Fruit fly (Drosophila melanogaster) whole organism, embryonic: ENCODE measurements around the gene peb.
A peak's percentile ranks its signal among the peaks of the same experiment; 100 is the strongest.

Source experiments
- Aef1 ChIP-seq: fragments of 200-800 bp; sonication (Bioruptor generic); IDR thresholded peaks from 3 replicates; pipeline ENCODE4 v1.3.6; 2022; ENCODE audit warnings: missing biosample characterization, missing genetic modification characterization
- Bteb2 ChIP-seq: fragments of 200-800 bp; sonication (Bioruptor generic); optimal IDR thresholded peaks from 2 replicates; lab custom pipeline; 2016; ENCODE audit warnings: missing biosample characterization, missing genetic modification characterization
- CG10274 ChIP-seq: fragments of 200-800 bp; sonication (Bioruptor generic); optimal IDR thresholded peaks from 3 replicates; lab custom pipeline; 2017; ENCODE audit warnings: missing biosample characterization, mild to moderate bottlenecking, missing genetic modification characterization
- CG10431 ChIP-seq: fragments of 200-800 bp; sonication (Bioruptor generic); optimal IDR thresholded peaks from 3 replicates; lab custom pipeline; 2018; ENCODE audit warnings: missing biosample characterization, mild to moderate bottlenecking, missing genetic modification characterization
- CG11093 ChIP-seq: fragments of 200-800 bp; sonication (Bioruptor generic); IDR thresholded peaks from 3 replicates; pipeline ENCODE4 v1.3.6; 2022; ENCODE audit warnings: missing biosample characterization, missing genetic modification characterization
- CG12744 ChIP-seq: fragments of 200-800 bp; sonication (Bioruptor generic); optimal IDR thresholded peaks from 2 replicates; lab custom pipeline; 2016; ENCODE audit warnings: missing biosample characterization, missing genetic modification characterization
- CG1529 ChIP-seq: fragments of 200-800 bp; sonication (Bioruptor generic); optimal IDR thresholded peaks from 3 replicates; lab custom pipeline; 2018; ENCODE audit warnings: missing biosample characterization, missing genetic modification characterization
- CG1602 ChIP-seq: fragments of 200-800 bp; sonication (Bioruptor generic); optimal IDR thresholded peaks from 3 replicates; lab custom pipeline; 2016; ENCODE audit warnings: missing biosample characterization, missing genetic modification characterization
- CG1603 ChIP-seq: fragments of 200-800 bp; sonication (Bioruptor generic); optimal IDR thresholded peaks from 2 replicates; lab custom pipeline; 2019; ENCODE audit warnings: missing biosample characterization, mild to moderate bottlenecking, missing genetic modification characterization, moderate library complexity
- CG17186 ChIP-seq: fragments of 200-800 bp; sonication (Bioruptor generic); optimal IDR thresholded peaks from 3 replicates; lab custom pipeline; 2017; ENCODE audit warnings: missing biosample characterization, missing genetic modification reagents, missing genetic modification characterization
- CG17328 ChIP-seq: fragments of 200-800 bp; sonication (Bioruptor generic); IDR thresholded peaks from 2 replicates; pipeline ENCODE4 v1.3.6; 2022; ENCODE audit warnings: missing biosample characterization, missing genetic modification characterization
- CG1792 ChIP-seq: fragments of 200-800 bp; sonication (Bioruptor generic); optimal IDR thresholded peaks from 2 replicates; lab custom pipeline; 2016; ENCODE audit warnings: missing biosample characterization, missing genetic modification characterization
- CG18262 ChIP-seq: fragments of 200-800 bp; optimal IDR thresholded peaks from 3 replicates; lab custom pipeline; 2019; ENCODE audit warnings: missing biosample characterization, mild to moderate bottlenecking, missing genetic modification characterization, moderate library complexity
- CG2199 ChIP-seq: fragments of 200-800 bp; sonication (Bioruptor generic); IDR thresholded peaks from 3 replicates; pipeline ENCODE4 v1.3.6; 2022; ENCODE audit warnings: missing biosample characterization, missing genetic modification characterization
- CG30020 ChIP-seq: fragments of 200-800 bp; optimal IDR thresholded peaks from 2 replicates; lab custom pipeline; 2019; ENCODE audit warnings: missing biosample characterization, mild to moderate bottlenecking, missing genetic modification characterization, moderate library complexity
- CG31224 ChIP-seq: fragments of 200-800 bp; sonication (Bioruptor generic); IDR thresholded peaks from 2 replicates; pipeline ENCODE4 v1.3.6; 2022; ENCODE audit warnings: missing biosample characterization, missing genetic modification characterization
- CG32772 ChIP-seq: fragments of 200-800 bp; sonication (Bioruptor generic); IDR thresholded peaks from 2 replicates; pipeline ENCODE4 v1.3.6; 2022; ENCODE audit warnings: missing biosample characterization, missing genetic modification characterization
- CG3847 ChIP-seq: fragments of 200-800 bp; sonication (Bioruptor generic); IDR thresholded peaks from 2 replicates; pipeline ENCODE4 v1.3.6; 2022; ENCODE audit warnings: missing biosample characterization, missing genetic modification characterization
- CG4820 ChIP-seq: fragments of 200-800 bp; sonication (Bioruptor generic); optimal IDR thresholded peaks from 3 replicates; lab custom pipeline; 2016; ENCODE audit warnings: missing biosample characterization, missing genetic modification characterization
- CG6854 ChIP-seq: fragments of 200-800 bp; sonication (Bioruptor generic); optimal IDR thresholded peaks from 3 replicates; lab custom pipeline; 2017; ENCODE audit warnings: missing biosample characterization, mild to moderate bottlenecking, missing genetic modification characterization
- CG7556 ChIP-seq: fragments of 200-800 bp; sonication (Bioruptor generic); optimal IDR thresholded peaks from 2 replicates; lab custom pipeline; 2017; ENCODE audit warnings: missing biosample characterization, mild to moderate bottlenecking, missing genetic modification characterization
- CG7786 ChIP-seq: fragments of 200-800 bp; sonication (Bioruptor generic); optimal IDR thresholded peaks from 2 replicates; lab custom pipeline; 2016; ENCODE audit warnings: missing biosample characterization, missing genetic modification characterization
- Fer1 ChIP-seq: fragments of 200-800 bp; sonication (Bioruptor generic); optimal IDR thresholded peaks from 2 replicates; lab custom pipeline; 2017; ENCODE audit warnings: missing biosample characterization, mild to moderate bottlenecking, missing genetic modification characterization
- GATAe ChIP-seq: fragments of 200-800 bp; sonication (Bioruptor generic); conservative IDR thresholded peaks from 2 replicates; pipeline ENCODE4 v1.3.6; 2022; ENCODE audit warnings: missing biosample characterization, missing genetic modification characterization
- Gsc ChIP-seq: fragments of 200-800 bp; sonication (Bioruptor generic); IDR thresholded peaks from 2 replicates; pipeline ENCODE4 v1.3.6; 2022; ENCODE audit warnings: missing biosample characterization, missing genetic modification characterization
- HLH54F ChIP-seq: fragments of 200-800 bp; sonication (Bioruptor generic); optimal IDR thresholded peaks from 3 replicates; lab custom pipeline; 2016; ENCODE audit warnings: missing biosample characterization, missing genetic modification characterization
- Hr3 ChIP-seq: fragments of 200-800 bp; sonication (Bioruptor generic); optimal IDR thresholded peaks from 3 replicates; lab custom pipeline; 2016; ENCODE audit warnings: missing biosample characterization, missing genetic modification characterization
- Lim3 ChIP-seq: fragments of 200-800 bp; sonication (Bioruptor generic); IDR thresholded peaks from 2 replicates; pipeline ENCODE4 v1.3.6; 2022; ENCODE audit warnings: missing biosample characterization, missing genetic modification characterization
- Nf-YA ChIP-seq: fragments of 200-800 bp; sonication (Bioruptor generic); IDR thresholded peaks from 2 replicates; pipeline ENCODE4 v1.3.6; 2022; ENCODE audit warnings: missing biosample characterization, missing genetic modification characterization
- Ptx1 ChIP-seq: fragments of 200-800 bp; sonication (Bioruptor generic); IDR thresholded peaks from 2 replicates; pipeline ENCODE4 v1.3.6; 2022; ENCODE audit warnings: missing biosample characterization, missing genetic modification characterization
- Six4 ChIP-seq: fragments of 200-800 bp; sonication (Bioruptor generic); optimal IDR thresholded peaks from 2 replicates; lab custom pipeline; 2016; ENCODE audit warnings: missing biosample characterization, missing genetic modification characterization
- Spps ChIP-seq: fragments of 200-800 bp; sonication (Bioruptor generic); optimal IDR thresholded peaks from 2 replicates; lab custom pipeline; 2018; ENCODE audit warnings: missing biosample characterization, mild to moderate bottlenecking, missing genetic modification characterization
- TFAM ChIP-seq: fragments of 200-800 bp; sonication (Bioruptor generic); optimal IDR thresholded peaks from 2 replicates; lab custom pipeline; 2017; ENCODE audit warnings: missing biosample characterization, missing genetic modification characterization, inconsistent platforms
- Taf1 ChIP-seq: fragments of 200-800 bp; sonication (Bioruptor generic); IDR thresholded peaks from 2 replicates; pipeline ENCODE4 v1.3.6; 2022; ENCODE audit warnings: missing biosample characterization, missing genetic modification characterization
- Xrp1 ChIP-seq: fragments of 200-800 bp; sonication (Bioruptor generic); IDR thresholded peaks from 2 replicates; pipeline ENCODE4 v1.3.6; 2022; ENCODE audit warnings: missing biosample characterization, missing genetic modification characterization
- al ChIP-seq: fragments of 200-800 bp; sonication (Bioruptor generic); IDR thresholded peaks from 2 replicates; pipeline ENCODE4 v1.3.6; 2022; ENCODE audit warnings: missing biosample characterization, missing genetic modification characterization
- aop ChIP-seq: fragments of 200-800 bp; sonication (Bioruptor generic); IDR thresholded peaks from 2 replicates; pipeline ENCODE4 v1.3.6; 2022; ENCODE audit warnings: missing biosample characterization, missing genetic modification characterization
- ara ChIP-seq: fragments of 200-800 bp; sonication (Bioruptor generic); IDR thresholded peaks from 2 replicates; pipeline ENCODE4 v1.3.6; 2022; ENCODE audit warnings: missing biosample characterization, missing genetic modification characterization
- bab2 ChIP-seq: fragments of 200-800 bp; sonication (Bioruptor generic); optimal IDR thresholded peaks from 2 replicates; lab custom pipeline; 2016; ENCODE audit warnings: missing biosample characterization, missing genetic modification characterization
- cwo ChIP-seq: fragments of 200-800 bp; sonication (Bioruptor generic); optimal IDR thresholded peaks from 3 replicates; lab custom pipeline; 2017; ENCODE audit warnings: missing biosample characterization, missing genetic modification characterization, mild to moderate bottlenecking, moderate library complexity, missing genetic modification reagents
- fd102C ChIP-seq: fragments of 200-800 bp; sonication (Bioruptor generic); optimal IDR thresholded peaks from 2 replicates; lab custom pipeline; 2018; ENCODE audit warnings: missing biosample characterization, mild to moderate bottlenecking, missing genetic modification characterization, moderate library complexity
- hb ChIP-seq: fragments of 200-800 bp; sonication (Bioruptor generic); IDR thresholded peaks from 3 replicates; pipeline ENCODE4 v1.3.6; 2022; ENCODE audit warnings: missing biosample characterization, missing genetic modification characterization; ENCODE audit not compliant: partially characterized antibody
- lbe ChIP-seq: fragments of 200-800 bp; sonication (Bioruptor generic); optimal IDR thresholded peaks from 2 replicates; lab custom pipeline; 2016; ENCODE audit warnings: missing biosample characterization, mild to moderate bottlenecking, missing genetic modification characterization
- p53 ChIP-seq: fragments of 200-800 bp; sonication (Bioruptor generic); optimal IDR thresholded peaks from 2 replicates; lab custom pipeline; 2016; ENCODE audit warnings: missing biosample characterization, missing genetic modification characterization
- psq ChIP-seq: fragments of 200-800 bp; sonication (Bioruptor generic); optimal IDR thresholded peaks from 2 replicates; lab custom pipeline; 2017; ENCODE audit warnings: missing biosample characterization, missing genetic modification characterization
- pzg ChIP-seq: fragments of 200-800 bp; sonication (Bioruptor generic); optimal IDR thresholded peaks from 3 replicates; lab custom pipeline; 2018; ENCODE audit warnings: missing biosample characterization, mild to moderate bottlenecking, missing genetic modification characterization, moderate library complexity
- slp2 ChIP-seq: fragments of 200-800 bp; sonication (Bioruptor generic); optimal IDR thresholded peaks from 2 replicates; lab custom pipeline; 2016; ENCODE audit warnings: missing biosample characterization, missing genetic modification characterization
- tgo ChIP-seq: fragments of 200-800 bp; sonication (Bioruptor generic); IDR thresholded peaks from 3 replicates; pipeline ENCODE4 v1.3.6; 2022; ENCODE audit warnings: missing biosample characterization, missing genetic modification characterization
- tx ChIP-seq: fragments of 200-800 bp; sonication (Bioruptor generic); optimal IDR thresholded peaks from 2 replicates; lab custom pipeline; 2016; ENCODE audit warnings: missing biosample characterization, missing genetic modification characterization
- zen2 ChIP-seq: fragments of 200-800 bp; sonication (Bioruptor generic); IDR thresholded peaks from 3 replicates; pipeline ENCODE4 v1.3.6; 2022; ENCODE audit warnings: missing biosample characterization, missing genetic modification characterization; ENCODE audit not compliant: partially characterized antibody

The peb gene

dm6 chrX:4589951-4590771 lies 27.2 kb upstream of the peb start (continued):
- peak; percentile 12 for TF ChIP-seq HLH54F (GFP tag; lab: Kevin White, UChicago)
- no peak for TF ChIP-seq CG1792
- TF ChIP-seq Gsc: peak; percentile 83
- TF ChIP-seq Ptx1 (GFP tag; lab: Robert Waterston, UW): peak; percentile 94
- TF ChIP-seq lbe (GFP tag; lab: Kevin White, UChicago): no peak
- peak; percentile 91 for TF ChIP-seq tgo
- TF ChIP-seq Taf1 (GFP tag; lab: Robert Waterston, UW): peak; percentile 91
- 0 out of 2 replicates have a peak, but pooled peaks have one; percentile 32 for TF ChIP-seq GATAe (GFP tag; lab: Robert Waterston, UW)
- TF ChIP-seq slp2 (GFP tag; lab: Kevin White, UChicago): peak; percentile 13
- peak; percentile 89 for TF ChIP-seq Aef1 (GFP tag; lab: Robert Waterston, UW)
- peak; percentile 27 for TF ChIP-seq fd102C (GFP tag; lab: Kevin White, UChicago)
- TF ChIP-seq CG7556 (GFP tag; lab: Kevin White, UChicago): peak; percentile 75
- peak; percentile 87 for TF ChIP-seq CG1602 (GFP tag; lab: Kevin White, UChicago)
- TF ChIP-seq bab2 (GFP tag; lab: Kevin White, UChicago): peak; percentile 32
- no peak for TF ChIP-seq CG12744 (GFP tag; lab: Kevin White, UChicago)
- TF ChIP-seq CG7786 (GFP tag; lab: Kevin White, UChicago): peak; percentile 50
- TF ChIP-seq psq: no peak
- peak; percentile 44 for TF ChIP-seq CG10274
- TF ChIP-seq CG1529 (GFP tag; lab: Kevin White, UChicago): peak; percentile 60
- peak; percentile 51 for TF ChIP-seq tx
- peak; percentile 84 for TF ChIP-seq Six4
- TF ChIP-seq CG1603 (tag; lab: Kevin White, UChicago): peak; percentile 97
- TF ChIP-seq hb: no peak
- peak; percentile 5 for TF ChIP-seq pzg
- TF ChIP-seq CG11093 (GFP tag; lab: Robert Waterston, UW): peak; percentile 84
- peak; percentile 41 for TF ChIP-seq Spps
- TF ChIP-seq al: peak; percentile 68
- TF ChIP-seq CG4820 (GFP tag; lab: Kevin White, UChicago): peak; percentile 87
- TF ChIP-seq CG17328 (GFP tag; lab: Robert Waterston, UW): peak; percentile 97
- peak; percentile 73 for TF ChIP-seq Fer1 (GFP tag; lab: Kevin White, UChicago)
- no peak for TF ChIP-seq TFAM (GFP tag; lab: Kevin White, UChicago)
- peak; percentile 51; the same call in 1 of the 2 replicates for TF ChIP-seq Lim3 (GFP tag; lab: Robert Waterston, UW)
- 0 out of 3 replicates have a peak, but pooled peaks have one; percentile 38 for TF ChIP-seq zen2 (GFP tag; lab: Robert Waterston, UW)
- peak; percentile 83 for TF ChIP-seq CG3847 (GFP tag; lab: Robert Waterston, UW)
- no peak for TF ChIP-seq p53
- peak; percentile 82 for TF ChIP-seq CG18262 (tag; lab: Kevin White, UChicago)
- peak; percentile 73; the same call in 1 of the 3 replicates for TF ChIP-seq CG2199 (GFP tag; lab: Robert Waterston, UW)
- TF ChIP-seq ara (GFP tag; lab: Robert Waterston, UW): peak; percentile 95
- peak; percentile 80 for TF ChIP-seq CG31224
- peak; percentile 68 for TF ChIP-seq cwo (GFP tag; lab: Kevin White, UChicago)
- peak; percentile 2 for TF ChIP-seq CG17186 (GFP tag; lab: Kevin White, UChicago)
- peak; percentile 81 for TF ChIP-seq aop
- peak; percentile 24 for TF ChIP-seq Bteb2 (GFP tag; lab: Kevin White, UChicago)
- peak; percentile 89 for TF ChIP-seq Nf-YA (GFP tag; lab: Robert Waterston, UW)
- TF ChIP-seq CG30020 (tag; lab: Kevin White, UChicago): no peak
- no peak for TF ChIP-seq CG10431 (GFP tag; lab: Kevin White, UChicago)
- peak; percentile 92 for TF ChIP-seq Xrp1
- peak; percentile 48 for TF ChIP-seq CG6854 (GFP tag; lab: Kevin White, UChicago)
- peak; percentile 93 for TF ChIP-seq CG32772
- peak; percentile 79 for TF ChIP-seq Hr3 (GFP tag; lab: Kevin White, UChicago)
